Fruit fly (Drosophila melanogaster) whole organism, prepupa: ENCODE data around the gene CG8945.

ENCODE experiments used
- Blimp-1 ChIP-seq: fragments of 200-800 bp; sonication (Bioruptor generic); optimal IDR thresholded peaks from 3 replicates; lab custom pipeline; 2017; ENCODE audit warnings: missing biosample characterization, missing genetic modification characterization, mild to moderate bottlenecking, moderate library complexity, missing genetic modification reagents
- CG10631 ChIP-seq: fragments of 200-800 bp; sonication (Bioruptor generic); optimal IDR thresholded peaks from 2 replicates; lab custom pipeline; 2016; ENCODE audit warnings: missing biosample characterization, missing genetic modification characterization
- CG10669 ChIP-seq: fragments of 200-800 bp; sonication (Bioruptor generic); optimal IDR thresholded peaks from 3 replicates; lab custom pipeline; 2018; ENCODE audit warnings: missing biosample characterization, mild to moderate bottlenecking, missing genetic modification characterization, moderate library complexity
- CG11294 ChIP-seq: fragments of 200-800 bp; sonication (Bioruptor generic); IDR thresholded peaks from 2 replicates; pipeline ENCODE4 v1.3.6; 2022; ENCODE audit warnings: missing biosample characterization, missing genetic modification characterization
- CG11902 ChIP-seq: fragments of 200-800 bp; sonication (Bioruptor generic); optimal IDR thresholded peaks from 3 replicates; lab custom pipeline; 2016; ENCODE audit warnings: missing biosample characterization, missing genetic modification characterization
- CG15336 ChIP-seq: fragments of 200-800 bp; sonication (Bioruptor generic); IDR thresholded peaks from 2 replicates; pipeline ENCODE4 v1.3.6; 2022; ENCODE audit warnings: missing biosample characterization, missing genetic modification characterization
- CG1621 ChIP-seq: fragments of 200-800 bp; sonication (Bioruptor generic); optimal IDR thresholded peaks from 3 replicates; lab custom pipeline; 2018; ENCODE audit warnings: missing biosample characterization, mild to moderate bottlenecking, missing genetic modification characterization
- CG3032 ChIP-seq: fragments of 200-800 bp; optimal IDR thresholded peaks from 2 replicates; lab custom pipeline; 2019; ENCODE audit warnings: missing biosample characterization, mild to moderate bottlenecking, missing genetic modification characterization, moderate library complexity
- CG34406 ChIP-seq: fragments of 200-800 bp; sonication (Bioruptor generic); optimal IDR thresholded peaks from 3 replicates; lab custom pipeline; 2016; ENCODE audit warnings: missing biosample characterization, missing genetic modification characterization
- CG3919 ChIP-seq: fragments of 200-800 bp; sonication (Bioruptor generic); optimal IDR thresholded peaks from 3 replicates; lab custom pipeline; 2016; ENCODE audit warnings: missing biosample characterization, missing genetic modification characterization
- CG4318 ChIP-seq: fragments of 200-800 bp; sonication (Bioruptor generic); optimal IDR thresholded peaks from 3 replicates; lab custom pipeline; 2017; ENCODE audit warnings: missing biosample characterization, mild to moderate bottlenecking, missing genetic modification characterization
- CG6854 ChIP-seq: fragments of 200-800 bp; sonication (Bioruptor generic); optimal IDR thresholded peaks from 2 replicates; lab custom pipeline; 2017; ENCODE audit warnings: missing biosample characterization, mild to moderate bottlenecking, missing genetic modification characterization
- CG7368 ChIP-seq: fragments of 200-800 bp; sonication (Bioruptor generic); optimal IDR thresholded peaks from 3 replicates; lab custom pipeline; 2016; ENCODE audit warnings: missing biosample characterization, missing genetic modification characterization
- CG8119 ChIP-seq: fragments of 200-800 bp; sonication (Bioruptor generic); IDR thresholded peaks from 3 replicates; pipeline ENCODE4 v1.3.6; 2022; ENCODE audit warnings: missing biosample characterization, missing genetic modification characterization
- CG8319 ChIP-seq: fragments of 200-800 bp; sonication (Bioruptor generic); optimal IDR thresholded peaks from 3 replicates; lab custom pipeline; 2016; ENCODE audit warnings: missing biosample characterization, missing genetic modification characterization
- Eip78C ChIP-seq: fragments of 200-800 bp; sonication (Bioruptor generic); peaks from one replicate; lab custom pipeline; 2016; ENCODE audit warnings: missing biosample characterization, missing genetic modification characterization
- Eip93F ChIP-seq: fragments of 200-800 bp; sonication (Bioruptor generic); optimal IDR thresholded peaks from 2 replicates; lab custom pipeline; 2016; ENCODE audit warnings: missing biosample characterization, mild to moderate bottlenecking, missing genetic modification characterization
- Ets21C ChIP-seq: fragments of 200-800 bp; sonication (Bioruptor generic); optimal IDR thresholded peaks from 3 replicates; lab custom pipeline; 2016; ENCODE audit warnings: missing biosample characterization, missing genetic modification characterization
- Ets96B ChIP-seq: fragments of 200-800 bp; optimal IDR thresholded peaks from 2 replicates; lab custom pipeline; 2019; ENCODE audit warnings: missing biosample characterization, mild to moderate bottlenecking, missing genetic modification characterization, moderate library complexity
- Hr38 ChIP-seq: sonication (Bioruptor generic); optimal IDR thresholded peaks from 2 replicates; lab custom pipeline; 2016; ENCODE audit warnings: missing biosample characterization, missing genetic modification characterization
- Hr4 ChIP-seq: fragments of 200-800 bp; sonication (Bioruptor generic); optimal IDR thresholded peaks from 3 replicates; lab custom pipeline; 2016; ENCODE audit warnings: missing biosample characterization, missing genetic modification characterization
- Lpt ChIP-seq: fragments of 200-800 bp; sonication (Bioruptor generic); optimal IDR thresholded peaks from 3 replicates; lab custom pipeline; 2016; ENCODE audit warnings: missing biosample characterization, missing genetic modification characterization
- Met ChIP-seq: fragments of 200-800 bp; sonication (Bioruptor generic); optimal IDR thresholded peaks from 3 replicates; lab custom pipeline; 2016; ENCODE audit warnings: missing biosample characterization, missing genetic modification characterization
- OdsH ChIP-seq: fragments of 200-800 bp; sonication (Bioruptor generic); optimal IDR thresholded peaks from 3 replicates; lab custom pipeline; 2016; ENCODE audit warnings: missing biosample characterization, missing genetic modification characterization
- Smox ChIP-seq: fragments of 200-800 bp; sonication (Bioruptor generic); optimal IDR thresholded peaks from 3 replicates; lab custom pipeline; 2016; ENCODE audit warnings: missing biosample characterization, missing genetic modification characterization
- Sox102F ChIP-seq: fragments of 200-800 bp; sonication (Bioruptor generic); optimal IDR thresholded peaks from 2 replicates; lab custom pipeline; 2016; ENCODE audit warnings: missing biosample characterization, mild to moderate bottlenecking, missing genetic modification characterization
- Sox14 ChIP-seq: fragments of 200-800 bp; sonication (Bioruptor generic); optimal IDR thresholded peaks from 3 replicates; lab custom pipeline; 2016; ENCODE audit warnings: missing biosample characterization, missing genetic modification characterization
- Sox15 ChIP-seq: fragments of 200-800 bp; sonication (Bioruptor generic); optimal IDR thresholded peaks from 3 replicates; lab custom pipeline; 2016; ENCODE audit warnings: missing biosample characterization, missing genetic modification characterization
- achi ChIP-seq: fragments of 200-800 bp; sonication (Bioruptor generic); optimal IDR thresholded peaks from 3 replicates; lab custom pipeline; 2016; ENCODE audit warnings: missing biosample characterization, missing genetic modification characterization
- acj6 ChIP-seq: fragments of 200-800 bp; sonication (Bioruptor generic); optimal IDR thresholded peaks from 3 replicates; lab custom pipeline; 2016; ENCODE audit warnings: missing biosample characterization, missing genetic modification characterization
- cyc ChIP-seq: fragments of 200-800 bp; sonication (Bioruptor generic); optimal IDR thresholded peaks from 3 replicates; lab custom pipeline; 2016; ENCODE audit warnings: missing biosample characterization, missing genetic modification characterization
- dac ChIP-seq: fragments of 200-800 bp; sonication (Bioruptor generic); optimal IDR thresholded peaks from 2 replicates; lab custom pipeline; 2017; ENCODE audit warnings: missing biosample characterization, mild to moderate bottlenecking, missing genetic modification characterization
- dsx ChIP-seq: fragments of 200-800 bp; optimal IDR thresholded peaks from 3 replicates; lab custom pipeline; 2019; ENCODE audit warnings: missing biosample characterization, mild to moderate bottlenecking, missing genetic modification characterization, moderate library complexity; ENCODE audit not compliant: poor library complexity, severe bottlenecking
- esn ChIP-seq: fragments of 200-800 bp; sonication (Bioruptor generic); optimal IDR thresholded peaks from 2 replicates; lab custom pipeline; 2016; ENCODE audit warnings: missing biosample characterization, mild to moderate bottlenecking, missing genetic modification characterization, moderate library complexity
- fd59A ChIP-seq: fragments of 200-800 bp; sonication (Bioruptor generic); optimal IDR thresholded peaks from 2 replicates; lab custom pipeline; 2017; ENCODE audit warnings: missing biosample characterization, mild to moderate bottlenecking, missing genetic modification characterization, missing genetic modification reagents
- fkh ChIP-seq: fragments of 200-800 bp; sonication (Bioruptor generic); optimal IDR thresholded peaks from 3 replicates; lab custom pipeline; 2017; ENCODE audit warnings: missing biosample characterization, mild to moderate bottlenecking, missing genetic modification characterization, moderate library complexity
- lz ChIP-seq: fragments of 200-800 bp; sonication (Bioruptor generic); optimal IDR thresholded peaks from 3 replicates; lab custom pipeline; 2016; ENCODE audit warnings: missing biosample characterization, missing genetic modification characterization
- net ChIP-seq: fragments of 200-800 bp; sonication (Bioruptor generic); optimal IDR thresholded peaks from 3 replicates; lab custom pipeline; 2016; ENCODE audit warnings: missing biosample characterization, missing genetic modification characterization
- salr ChIP-seq, 2 experiments: fragments of 200-800 bp; sonication (Bioruptor generic); optimal IDR thresholded peaks; 3 replicates each; lab custom pipeline; 2016 to 2018; ENCODE audit warnings: missing biosample characterization in 2 of 2, missing genetic modification characterization in 2 of 2, mild to moderate bottlenecking in 1 of 2
- spab ChIP-seq: fragments of 200-800 bp; sonication (Bioruptor generic); optimal IDR thresholded peaks from 2 replicates; lab custom pipeline; 2017; ENCODE audit warnings: missing biosample characterization, mild to moderate bottlenecking, missing genetic modification characterization, missing genetic modification reagents
- ss ChIP-seq, 2 experiments: fragments of 200-800 bp; sonication (Bioruptor generic); optimal IDR thresholded peaks; 2 replicates in 1 of 2; 3 replicates in 1 of 2; lab custom pipeline; 2017 to 2018; ENCODE audit warnings: mild to moderate bottlenecking in 2 of 2, missing biosample characterization in 2 of 2, missing genetic modification characterization in 2 of 2, moderate library complexity in 1 of 2
- svp ChIP-seq: fragments of 200-800 bp; sonication (Bioruptor generic); peaks from one replicate; lab custom pipeline; 2016; ENCODE audit warnings: missing biosample characterization, missing genetic modification characterization
- topi ChIP-seq: fragments of 200-800 bp; sonication (Bioruptor generic); optimal IDR thresholded peaks from 3 replicates; lab custom pipeline; 2016; ENCODE audit warnings: missing biosample characterization, missing genetic modification characterization
- vri ChIP-seq: fragments of 200-800 bp; sonication (Bioruptor generic); optimal IDR thresholded peaks from 3 replicates; lab custom pipeline; 2016; ENCODE audit warnings: missing biosample characterization, mild to moderate bottlenecking, missing genetic modification characterization

The CG8945 gene

DNA sequence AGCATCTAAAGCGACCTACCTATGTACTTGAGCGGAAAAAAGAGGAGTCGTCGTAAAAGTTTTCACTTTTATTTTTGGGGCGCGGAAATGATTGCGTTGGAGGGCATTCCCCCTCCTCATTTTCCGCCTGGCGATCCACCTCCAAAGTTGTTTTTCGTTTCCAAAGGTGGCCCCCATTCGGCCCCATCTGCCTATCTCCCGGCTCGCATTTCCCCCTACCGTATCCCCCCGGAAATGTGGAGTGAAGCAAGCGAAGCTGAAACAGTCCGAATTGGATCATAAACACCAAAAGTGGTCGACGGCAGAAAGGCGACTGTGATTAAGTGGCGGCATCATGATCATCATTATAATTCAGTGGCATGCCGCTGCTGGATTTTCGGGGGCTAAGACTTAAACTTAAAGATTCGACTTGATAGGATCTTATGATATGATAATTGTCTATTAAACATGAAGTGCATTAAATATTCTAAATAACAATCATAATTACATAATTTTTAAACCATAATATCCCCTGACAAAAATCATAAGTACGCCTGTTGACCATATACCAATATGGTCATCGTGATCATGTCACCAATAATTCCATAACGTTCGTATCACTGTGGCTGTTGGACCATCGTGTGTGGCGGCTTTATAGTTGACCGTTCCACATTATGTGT lies 36.2 kb upstream of the CG8945 start (continued):
- TF ChIP-seq CG7368 (GFP tag; lab: Kevin White, UChicago) (peak; percentile 55), esn (GFP tag; lab: Kevin White, UChicago) (peak; percentile 66), CG11902 (GFP tag; lab: Kevin White, UChicago) (peak; percentile 21), net (GFP tag; lab: Kevin White, UChicago) (peak; percentile 40), CG10669 (peak; percentile 37), fd59A (no peak), CG4318 (GFP tag; lab: Kevin White, UChicago) (peak; percentile 20), CG8319 (GFP tag; lab: Kevin White, UChicago) (peak; percentile 46), dac (peak; percentile 10), Sox14 (peak; percentile 18), CG1621 (tag; lab: Kevin White, UChicago) (peak; percentile 24), CG34406 (peak; percentile 64), lz (peak; percentile 68), fkh (no peak), CG6854 (no peak), Sox102F (peak; percentile 64)

DNA sequence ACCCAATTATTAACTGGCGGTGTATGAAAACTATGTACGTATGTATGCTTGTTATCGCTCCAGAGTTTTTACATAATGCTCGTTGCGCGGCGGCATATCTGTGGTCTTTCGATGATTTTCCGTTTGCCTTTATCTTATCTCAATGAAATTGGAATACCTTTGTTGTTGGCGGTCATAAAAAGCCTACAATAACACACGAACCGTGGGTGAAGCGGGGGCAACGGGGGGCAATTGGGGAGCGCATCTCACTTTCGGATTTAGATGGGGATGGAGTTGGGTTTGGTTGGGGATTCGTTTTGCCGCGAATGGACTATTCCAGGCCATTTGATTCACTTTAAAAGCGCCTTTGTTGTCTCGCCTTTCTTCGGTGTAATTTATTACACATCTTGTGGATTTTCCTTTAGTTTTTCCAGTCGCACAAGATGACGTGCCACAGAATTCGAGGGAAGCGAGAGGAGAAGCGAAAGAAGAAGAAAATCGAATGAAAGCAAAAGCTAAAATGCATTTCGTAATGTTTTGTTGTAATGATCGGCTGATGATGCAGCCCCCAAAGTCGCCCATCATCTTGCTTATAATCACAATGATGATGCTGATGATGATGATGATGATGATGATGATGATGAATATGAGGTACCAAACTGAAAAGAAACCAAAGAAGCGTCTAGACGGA lies 35.1 kb upstream of the CG8945 start:
- TF ChIP-seq CG15336 (GFP tag; lab: Robert Waterston, UW): no peak
- TF ChIP-seq spab (GFP tag; lab: Kevin White, UChicago): no peak
- peak; percentile 73 for TF ChIP-seq svp (GFP tag; lab: Kevin White, UChicago)

DNA sequence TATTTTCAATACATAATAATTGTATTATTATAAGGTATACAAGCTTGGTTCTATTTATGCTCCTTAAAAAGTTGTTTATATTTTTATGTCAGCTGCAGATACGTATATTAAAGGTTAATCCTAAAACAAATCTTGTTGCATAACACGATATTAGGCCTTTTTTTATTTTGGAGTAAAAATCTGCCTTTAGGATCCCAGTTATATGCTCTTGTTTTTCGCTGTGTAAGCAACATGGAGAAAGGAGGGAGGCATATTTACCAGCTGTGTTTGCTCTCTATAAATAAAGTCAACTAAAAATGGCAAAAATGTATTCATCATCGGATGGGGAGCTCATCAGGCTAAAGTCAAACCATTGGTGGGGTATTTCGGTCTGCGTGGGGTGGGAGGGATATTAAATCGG lies 34.1 kb upstream of the CG8945 start:
- TF ChIP-seq CG7368 (GFP tag; lab: Kevin White, UChicago) (no peak), CG8319 (GFP tag; lab: Kevin White, UChicago) (no peak), vri (GFP tag; lab: Kevin White, UChicago) (no peak), CG11294 (GFP tag; lab: Robert Waterston, UW) (no peak), CG8119 (no peak), dac (no peak), CG1621 (tag; lab: Kevin White, UChicago) (no peak), spab (GFP tag; lab: Kevin White, UChicago) (no peak), acj6 (GFP tag; lab: Kevin White, UChicago) (peak; percentile 13), Sox15 (GFP tag; lab: Kevin White, UChicago) (no peak), Eip78C (GFP tag; lab: Kevin White, UChicago) (peak; percentile 80), lz (no peak), dsx (GFP tag; lab: Kevin White, UChicago) (no peak), CG3919 (GFP tag; lab: Kevin White, UChicago) (no peak), fkh (peak; percentile 55), Sox14 (no peak), ss (GFP tag; optimal IDR thresholded peaks at IDR 0.05; lab: Kevin White, UChicago) (peak; percentile 30 to 34), fd59A (no peak), CG10631 (peak; percentile 23), CG6854 (no peak), Smox (GFP tag; lab: Kevin White, UChicago) (peak; percentile 36), Hr4 (GFP tag; lab: Kevin White, UChicago) (peak; percentile 17), CG3032 (tag; lab: Kevin White, UChicago) (peak; percentile 9), Eip93F (no peak), Met (GFP tag; lab: Kevin White, UChicago) (peak; percentile 19), Hr38 (no peak), Blimp-1 (no peak), CG11902 (GFP tag; lab: Kevin White, UChicago) (no peak), esn (GFP tag; lab: Kevin White, UChicago) (peak; percentile 39), CG15336 (GFP tag; lab: Robert Waterston, UW) (peak; percentile 40; the same call in 1 of the 2 replicates), salr (GFP tag; optimal IDR thresholded peaks at IDR 0.05; lab: Kevin White, UChicago) (no peak), CG10669 (peak; percentile 2), OdsH (GFP tag; lab: Kevin White, UChicago) (peak; percentile 45), Lpt (GFP tag; lab: Kevin White, UChicago) (no peak), CG4318 (GFP tag; lab: Kevin White, UChicago) (peak; percentile 7), Ets21C (no peak), topi (peak; percentile 18), Ets96B (tag; lab: Kevin White, UChicago) (peak; percentile 0), achi (GFP tag; lab: Kevin White, UChicago) (peak; percentile 13), cyc (peak; percentile 7)
